Fruit fly (Drosophila melanogaster): ENCODE results near the gene Fhos.
A peak's percentile ranks its signal among the peaks of the same experiment; 100 is the strongest.

The Fhos gene

DNA sequence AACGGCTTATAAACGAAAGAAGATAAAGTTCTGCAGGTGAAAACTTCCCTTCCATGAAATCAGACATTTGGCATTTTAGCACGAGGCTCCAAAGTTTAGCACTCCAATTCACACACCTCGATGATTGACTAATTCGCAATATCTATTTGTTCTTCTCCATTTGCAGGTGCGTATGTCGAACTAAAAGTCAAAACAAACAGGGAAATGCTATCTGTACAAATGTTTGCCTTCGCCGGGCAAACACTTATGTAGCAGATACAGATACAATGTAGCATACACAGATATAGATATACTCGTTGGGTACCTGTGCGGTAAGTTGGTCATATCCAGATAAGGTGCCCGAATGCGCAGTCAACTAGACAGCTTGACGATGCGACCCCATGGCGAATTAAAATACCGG lies 81.5 kb downstream of the Fhos start (continued):
- TF ChIP-seq CG10209 (GFP tag; optimal IDR thresholded peaks at IDR 0.05) (peak; percentile 41), Sox100B (GFP tag; optimal IDR thresholded peaks at IDR 0.05) (peak; percentile 7), Scr (GFP tag; IDR thresholded peaks at IDR 0.05; ENCODE audit: partially characterized antibody) (no peak), lab (GFP tag; optimal IDR thresholded peaks at IDR 0.05) (peak; percentile 14), HLH3B (GFP tag; IDR thresholded peaks at IDR 0.05) (0 out of 2 replicates have a peak, but pooled peaks have one; percentile 4), lola (GFP tag; optimal IDR thresholded peaks at IDR 0.05) (peak in 1 of 3 experiments; percentile 14), Dip3 (GFP tag; optimal IDR thresholded peaks at IDR 0.05) (no peak), trh (GFP tag; optimal IDR thresholded peaks at IDR 0.05) (peak; percentile 0), ci (GFP tag; IDR thresholded peaks at IDR 0.05) (peak; percentile 73; the same call in 1 of the 3 replicates), CG31365 (tag; optimal IDR thresholded peaks at IDR 0.05) (peak; percentile 16), HLHmδ (GFP tag; optimal IDR thresholded peaks at IDR 0.05) (peak; percentile 59), Xrp1 (GFP tag; IDR thresholded peaks at IDR 0.05) (peak; percentile 46), D (optimal IDR thresholded peaks at IDR 0.05) (no peak), D (GFP tag; optimal IDR thresholded peaks at IDR 0.05) (peak; percentile 28), sens (GFP tag) (peak; percentile 48), E2f2 (GFP tag; IDR thresholded peaks at IDR 0.05) (peak; percentile 28; the same call in 1 of the 2 replicates), CG6683 (GFP tag; optimal IDR thresholded peaks at IDR 0.05) (no peak), nerfin-1 (tag; optimal IDR thresholded peaks at IDR 0.05) (peak; percentile 26), CG7357 (GFP tag; IDR thresholded peaks at IDR 0.05) (0 out of 3 replicates have a peak, but pooled peaks have one; percentile 10), CG8388 (GFP tag; optimal IDR thresholded peaks at IDR 0.05) (no peak), CG14710 (tag; optimal IDR thresholded peaks at IDR 0.05) (peak; percentile 28), CG3281 (GFP tag; optimal IDR thresholded peaks at IDR 0.05) (peak; percentile 39), Med (GFP tag) (peak; percentile 75), CG13424 (tag; optimal IDR thresholded peaks at IDR 0.05) (peak; percentile 5), vvl (GFP tag; IDR thresholded peaks at IDR 0.05) (0 out of 2 replicates have a peak, but pooled peaks have one; percentile 8), crc (GFP tag; optimal IDR thresholded peaks at IDR 0.05) (peak; percentile 1), CG13894 (tag; optimal IDR thresholded peaks at IDR 0.05) (no peak), CG2202 (tag; optimal IDR thresholded peaks at IDR 0.05) (peak; percentile 65), Asciz (GFP tag; optimal IDR thresholded peaks at IDR 0.05) (peak; percentile 65), caup (GFP tag; optimal IDR thresholded peaks at IDR 0.05; ENCODE audit: severe bottlenecking) (peak; percentile 46), esg (GFP tag; conservative IDR thresholded peaks at IDR 0.05) (no peak), CG12769 (tag; optimal IDR thresholded peaks at IDR 0.05) (peak; percentile 51), CG1603 (tag; optimal IDR thresholded peaks at IDR 0.05) (peak; percentile 58), ind (GFP tag; optimal IDR thresholded peaks at IDR 0.05) (no peak), Dp (GFP tag; optimal IDR thresholded peaks at IDR 0.05) (no peak), CG15514 (GFP tag; optimal IDR thresholded peaks at IDR 0.05) (peak; percentile 2), mirr (GFP tag; optimal IDR thresholded peaks at IDR 0.05) (peak; percentile 35), CG15601 (tag; optimal IDR thresholded peaks at IDR 0.05) (peak; percentile 39), CG8924 (tag; optimal IDR thresholded peaks at IDR 0.05) (peak; percentile 34)

DNA sequence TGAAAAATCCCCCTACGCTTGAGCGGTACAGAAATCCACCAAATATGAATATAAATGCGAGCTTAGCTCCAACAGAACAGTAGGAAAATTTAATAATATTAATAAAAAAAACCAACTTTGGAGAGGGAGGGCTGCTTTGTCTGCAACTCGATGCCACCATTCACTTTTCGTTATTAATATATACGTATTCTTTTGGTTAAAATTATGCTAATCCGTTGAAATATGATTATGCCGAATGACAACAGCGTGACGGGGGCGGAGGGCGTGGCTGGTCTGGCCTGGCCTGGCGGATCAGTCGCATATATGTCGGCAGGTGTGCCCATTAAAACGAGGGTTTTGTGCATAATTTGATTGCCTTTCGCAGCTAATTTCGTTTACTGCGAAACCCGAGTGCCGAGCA lies 82.0 kb downstream of the Fhos start:
- no peak for TF ChIP-seq Dad (GFP tag; optimal IDR thresholded peaks at IDR 0.05)
- TF ChIP-seq vvl (GFP tag; IDR thresholded peaks at IDR 0.05), result 0 out of 2 replicates have a peak, but pooled peaks have one; percentile 20
- no peak for TF ChIP-seq Max (GFP tag; optimal IDR thresholded peaks at IDR 0.05)
- no peak for TF ChIP-seq CG4424 (GFP tag; optimal IDR thresholded peaks at IDR 0.05)
- no peak for TF ChIP-seq Neu2 (GFP tag; optimal IDR thresholded peaks at IDR 0.05; ENCODE audit: borderline replicate concordance)
- TF ChIP-seq oc (tag; optimal IDR thresholded peaks at IDR 0.05), result peak; percentile 76
- TF ChIP-seq trem (tag; optimal IDR thresholded peaks at IDR 0.05), result no peak
- peak; percentile 69; the same call in 2 of the 4 replicates for TF ChIP-seq chinmo (GFP tag; IDR thresholded peaks at IDR 0.05; ENCODE audit: partially characterized antibody)

All from whole organism, embryonic.